Fruit fly (Drosophila melanogaster) whole organism, embryonic: Measurements from ENCODE around the gene scpr-C.
A peak's percentile ranks its signal among the peaks of the same experiment; 100 is the strongest.

Source experiments
- Adf1 ChIP-seq: fragments of 200-800 bp; sonication (Bioruptor generic); IDR thresholded peaks from 2 replicates; pipeline ENCODE4 v1.3.6; 2022; ENCODE audit warnings: missing biosample characterization, missing genetic modification characterization
- Atf6 ChIP-seq: fragments of 200-800 bp; sonication (Bioruptor generic); IDR thresholded peaks from 2 replicates; pipeline ENCODE4 v1.3.6; 2022; ENCODE audit warnings: missing biosample characterization, missing genetic modification characterization
- Bgb ChIP-seq: fragments of 200-800 bp; sonication (Bioruptor generic); IDR thresholded peaks from 2 replicates; pipeline ENCODE4 v1.3.6; 2022; ENCODE audit warnings: missing biosample characterization, missing genetic modification characterization; ENCODE audit not compliant: partially characterized antibody
- CG10147 ChIP-seq: fragments of 200-800 bp; sonication (Bioruptor generic); optimal IDR thresholded peaks from 2 replicates; lab custom pipeline; 2019; ENCODE audit warnings: missing biosample characterization, mild to moderate bottlenecking, missing genetic modification characterization, moderate library complexity
- CG10209 ChIP-seq: fragments of 200-800 bp; sonication (Bioruptor generic); optimal IDR thresholded peaks from 3 replicates; lab custom pipeline; 2017; ENCODE audit warnings: missing biosample characterization, mild to moderate bottlenecking, missing genetic modification characterization, missing genetic modification reagents
- CG10462 ChIP-seq: fragments of 200-800 bp; sonication (Bioruptor generic); optimal IDR thresholded peaks from 2 replicates; lab custom pipeline; 2016; ENCODE audit warnings: missing biosample characterization, missing genetic modification characterization
- CG11456 ChIP-seq: fragments of 200-800 bp; sonication (Bioruptor generic); IDR thresholded peaks from 3 replicates; pipeline ENCODE4 v1.3.6; 2022; ENCODE audit warnings: missing biosample characterization, missing genetic modification characterization
- CG11695 ChIP-seq: fragments of 200-800 bp; sonication (Bioruptor generic); IDR thresholded peaks from 3 replicates; pipeline ENCODE4 v1.3.6; 2022; ENCODE audit warnings: missing biosample characterization, missing genetic modification characterization
- CG12236 ChIP-seq: fragments of 200-800 bp; sonication (Bioruptor generic); optimal IDR thresholded peaks from 2 replicates; lab custom pipeline; 2016; ENCODE audit warnings: missing biosample characterization, missing genetic modification characterization
- CG12299 ChIP-seq: fragments of 200-800 bp; sonication (Bioruptor generic); optimal IDR thresholded peaks from 2 replicates; lab custom pipeline; 2018; ENCODE audit warnings: missing biosample characterization, mild to moderate bottlenecking, missing genetic modification characterization
- CG14050 ChIP-seq: fragments of 200-800 bp; sonication (Bioruptor generic); IDR thresholded peaks from 3 replicates; pipeline ENCODE4 v1.3.6; 2022; ENCODE audit warnings: missing biosample characterization, missing genetic modification characterization
- CG15073 ChIP-seq: fragments of 200-800 bp; sonication (Bioruptor generic); optimal IDR thresholded peaks from 2 replicates; lab custom pipeline; 2016; ENCODE audit warnings: missing biosample characterization, missing genetic modification characterization
- CG15514 ChIP-seq: fragments of 200-800 bp; sonication (Bioruptor generic); optimal IDR thresholded peaks from 3 replicates; lab custom pipeline; 2017; ENCODE audit warnings: missing biosample characterization, missing genetic modification characterization, mild to moderate bottlenecking, moderate library complexity, missing genetic modification reagents
- CG17328 ChIP-seq: fragments of 200-800 bp; sonication (Bioruptor generic); IDR thresholded peaks from 2 replicates; pipeline ENCODE4 v1.3.6; 2022; ENCODE audit warnings: missing biosample characterization, missing genetic modification characterization
- CG17912 ChIP-seq: fragments of 200-800 bp; sonication (Bioruptor generic); optimal IDR thresholded peaks from 2 replicates; lab custom pipeline; 2018; ENCODE audit warnings: missing biosample characterization, mild to moderate bottlenecking, missing genetic modification characterization
- CG18011 ChIP-seq: fragments of 200-800 bp; sonication (Bioruptor generic); optimal IDR thresholded peaks from 2 replicates; lab custom pipeline; 2017; ENCODE audit warnings: missing biosample characterization, missing genetic modification characterization, mild to moderate bottlenecking, moderate library complexity, missing genotype
- CG1832 ChIP-seq: fragments of 200-800 bp; sonication (Bioruptor generic); optimal IDR thresholded peaks from 2 replicates; lab custom pipeline; 2017; ENCODE audit warnings: missing biosample characterization, mild to moderate bottlenecking, missing genetic modification characterization, inconsistent platforms
- CG3163 ChIP-seq: fragments of 200-800 bp; sonication (Bioruptor generic); optimal IDR thresholded peaks from 3 replicates; lab custom pipeline; 2016; ENCODE audit warnings: missing biosample characterization, missing genetic modification characterization
- CG4360 ChIP-seq: fragments of 200-800 bp; sonication (Bioruptor generic); IDR thresholded peaks from 2 replicates; pipeline ENCODE4 v1.3.6; 2022; ENCODE audit warnings: missing biosample characterization, missing genetic modification characterization
- CG5953 ChIP-seq: fragments of 200-800 bp; sonication (Bioruptor generic); IDR thresholded peaks from 2 replicates; pipeline ENCODE4 v1.3.6; 2022; ENCODE audit warnings: missing biosample characterization, missing genetic modification characterization
- CG6272 ChIP-seq: fragments of 200-800 bp; sonication (Bioruptor generic); IDR thresholded peaks from 2 replicates; pipeline ENCODE4 v1.3.6; 2022; ENCODE audit warnings: missing biosample characterization, missing genetic modification characterization
- CG8290 ChIP-seq, 3 experiments: fragments of 200-800 bp; sonication (Bioruptor generic); optimal IDR thresholded peaks; 2 replicates each; lab custom pipeline; 2016 to 2019; ENCODE audit warnings: missing biosample characterization in 3 of 3, missing genetic modification characterization in 3 of 3, mild to moderate bottlenecking in 2 of 3, moderate library complexity in 1 of 3
- CG8478 ChIP-seq: fragments of >200 bp; optimal IDR thresholded peaks from 2 replicates; lab custom pipeline; 2018
- CG9876 ChIP-seq: fragments of 200-800 bp; sonication (Bioruptor generic); optimal IDR thresholded peaks from 2 replicates; lab custom pipeline; 2016; ENCODE audit warnings: missing biosample characterization, missing genetic modification characterization
- CTCF ChIP-seq: fragments of 200-800 bp; sonication (Bioruptor generic); optimal IDR thresholded peaks from 2 replicates; lab custom pipeline; 2017; ENCODE audit warnings: missing biosample characterization, mild to moderate bottlenecking, missing genetic modification characterization, moderate library complexity
- Fer3 ChIP-seq: fragments of 200-800 bp; sonication (Bioruptor generic); optimal IDR thresholded peaks from 2 replicates; lab custom pipeline; 2018; ENCODE audit warnings: missing biosample characterization, mild to moderate bottlenecking, missing genetic modification characterization, moderate library complexity
- HmgZ ChIP-seq: fragments of 200-800 bp; sonication (Bioruptor generic); optimal IDR thresholded peaks from 2 replicates; lab custom pipeline; 2018; ENCODE audit warnings: missing biosample characterization, mild to moderate bottlenecking, missing genetic modification characterization
- Max ChIP-seq: fragments of 200-800 bp; sonication (Bioruptor generic); optimal IDR thresholded peaks from 2 replicates; lab custom pipeline; 2016; ENCODE audit warnings: missing biosample characterization, mild to moderate bottlenecking, missing genetic modification characterization
- Nf-YA ChIP-seq: fragments of 200-800 bp; sonication (Bioruptor generic); IDR thresholded peaks from 2 replicates; pipeline ENCODE4 v1.3.6; 2022; ENCODE audit warnings: missing biosample characterization, missing genetic modification characterization
- Pdp1 ChIP-seq, 2 experiments: fragments of 200-800 bp; sonication (Bioruptor generic); optimal IDR thresholded peaks; 3 replicates each; lab custom pipeline; 2016; ENCODE audit warnings: missing biosample characterization in 2 of 2, missing genetic modification characterization in 2 of 2, mild to moderate bottlenecking in 1 of 2, moderate library complexity in 1 of 2
- Ptx1 ChIP-seq: fragments of 200-800 bp; sonication (Bioruptor generic); IDR thresholded peaks from 2 replicates; pipeline ENCODE4 v1.3.6; 2022; ENCODE audit warnings: missing biosample characterization, missing genetic modification characterization
- Ssrp ChIP-seq: fragments of 200-800 bp; sonication (Bioruptor generic); optimal IDR thresholded peaks from 2 replicates; lab custom pipeline; 2018; ENCODE audit warnings: missing biosample characterization, mild to moderate bottlenecking, missing genetic modification characterization, moderate library complexity
- Trl ChIP-seq, 3 experiments: fragments of >200 bp in 2 of 3; fragments of 200-800 bp in 1 of 3; sonication (Bioruptor generic) in 1 of 3; optimal IDR thresholded peaks; 2 replicates in 1 of 3; 3 replicates in 2 of 3; lab custom pipeline; 2016 to 2017; ENCODE audit warnings: missing biosample characterization in 1 of 3, missing genetic modification characterization in 1 of 3
- Vsx1 ChIP-seq: fragments of 200-800 bp; sonication (Bioruptor generic); optimal IDR thresholded peaks from 2 replicates; lab custom pipeline; 2017; ENCODE audit warnings: missing biosample characterization, mild to moderate bottlenecking, missing genetic modification characterization, missing genetic modification reagents
- Xbp1 ChIP-seq: fragments of 200-800 bp; sonication (Bioruptor generic); optimal IDR thresholded peaks from 3 replicates; lab custom pipeline; 2016; ENCODE audit warnings: missing biosample characterization, mild to moderate bottlenecking, missing genetic modification characterization
- cato ChIP-seq: fragments of 200-800 bp; sonication (Bioruptor generic); optimal IDR thresholded peaks from 2 replicates; lab custom pipeline; 2016; ENCODE audit warnings: missing biosample characterization, missing genetic modification characterization, borderline replicate concordance
- ci ChIP-seq: fragments of 200-800 bp; sonication (Bioruptor generic); IDR thresholded peaks from 3 replicates; pipeline ENCODE4 v1.3.6; 2022; ENCODE audit warnings: missing biosample characterization, missing genetic modification characterization
- ewg ChIP-seq: fragments of 200-800 bp; sonication (Bioruptor generic); optimal IDR thresholded peaks from 3 replicates; lab custom pipeline; 2017; ENCODE audit warnings: mild to moderate bottlenecking, missing biosample characterization, missing genetic modification reagents, missing genetic modification characterization
- fd3F ChIP-seq: fragments of 200-800 bp; sonication (Bioruptor generic); optimal IDR thresholded peaks from 2 replicates; lab custom pipeline; 2018; ENCODE audit warnings: missing biosample characterization, mild to moderate bottlenecking, missing genetic modification characterization, moderate library complexity
- gfzf ChIP-seq: fragments of 200-800 bp; sonication (Bioruptor generic); optimal IDR thresholded peaks from 2 replicates; lab custom pipeline; 2016; ENCODE audit warnings: missing biosample characterization, mild to moderate bottlenecking, missing genetic modification characterization, moderate library complexity
- hb ChIP-seq: fragments of 200-800 bp; sonication (Bioruptor generic); IDR thresholded peaks from 3 replicates; pipeline ENCODE4 v1.3.6; 2022; ENCODE audit warnings: missing biosample characterization, missing genetic modification characterization; ENCODE audit not compliant: partially characterized antibody
- hkb ChIP-seq, 2 experiments: fragments of 200-800 bp in 1 of 2; fragments of >200 bp in 1 of 2; sonication (Bioruptor generic) in 1 of 2; IDR thresholded peaks in 1 of 2; optimal IDR thresholded peaks in 1 of 2; 2 replicates each; pipeline versions ENCODE4 v1.3.6 to Lab custom; 2017 to 2022; ENCODE audit warnings: missing biosample characterization in 1 of 2, missing genetic modification characterization in 1 of 2
- klu ChIP-seq: fragments of 200-800 bp; sonication (Bioruptor generic); IDR thresholded peaks from 2 replicates; pipeline ENCODE4 v1.3.6; 2022; ENCODE audit warnings: missing biosample characterization, missing genetic modification characterization
- mld ChIP-seq: fragments of 200-800 bp; sonication (Bioruptor generic); IDR thresholded peaks from 3 replicates; pipeline ENCODE4 v1.3.6; 2022; ENCODE audit warnings: missing biosample characterization, missing genetic modification characterization; ENCODE audit not compliant: partially characterized antibody
- pan ChIP-seq, 4 experiments: fragments of >200 bp in 3 of 4; fragments of 200-800 bp in 1 of 4; sonication (Bioruptor generic) in 1 of 4; optimal IDR thresholded peaks in 3 of 4; IDR thresholded peaks in 1 of 4; 2 replicates each; pipeline versions ENCODE4 v1.3.6 to Lab custom; 2017 to 2022; ENCODE audit warnings: missing biosample characterization in 2 of 4, missing genetic modification characterization in 2 of 4, mixed read lengths in 1 of 4
- salm ChIP-seq: fragments of 200-800 bp; sonication (Bioruptor generic); optimal IDR thresholded peaks from 2 replicates; lab custom pipeline; 2018; ENCODE audit warnings: missing biosample characterization, mild to moderate bottlenecking, missing genetic modification characterization
- schlank ChIP-seq: fragments of 200-800 bp; sonication (Bioruptor generic); optimal IDR thresholded peaks from 2 replicates; lab custom pipeline; 2018; ENCODE audit warnings: missing biosample characterization, mild to moderate bottlenecking, missing genetic modification characterization
- sens-2 ChIP-seq: fragments of 200-800 bp; sonication (Bioruptor generic); IDR thresholded peaks from 2 replicates; pipeline ENCODE4 v1.3.6; 2022; ENCODE audit warnings: missing biosample characterization, missing genetic modification characterization
- slp2 ChIP-seq: fragments of 200-800 bp; sonication (Bioruptor generic); optimal IDR thresholded peaks from 2 replicates; lab custom pipeline; 2016; ENCODE audit warnings: missing biosample characterization, missing genetic modification characterization

scpr-C gene

DNA sequence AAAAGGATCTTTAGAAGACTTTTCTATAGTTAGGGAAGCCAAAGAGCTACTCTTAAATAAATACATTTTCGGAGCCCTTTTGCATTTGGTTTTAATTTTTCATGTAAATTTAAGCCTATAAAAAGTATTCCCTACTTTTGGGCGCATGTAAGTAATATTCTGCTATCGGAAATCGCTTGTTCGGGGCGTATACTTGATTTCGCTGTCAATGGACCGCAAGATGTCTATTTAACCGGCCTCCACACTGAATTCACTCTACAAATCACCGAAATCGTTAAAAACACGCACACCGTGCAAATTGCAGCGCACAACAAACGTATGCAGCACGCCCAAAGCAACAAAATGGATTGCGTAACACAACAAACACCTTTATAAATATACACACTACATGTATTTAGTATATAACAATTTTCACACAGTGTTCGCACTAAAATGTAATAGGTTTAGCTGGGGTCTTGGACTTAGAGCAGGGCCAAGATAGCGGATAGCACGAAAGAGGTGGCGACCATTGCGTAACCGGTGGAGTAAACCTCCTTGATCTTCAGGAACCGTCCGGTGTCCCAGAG is 16.5 kb upstream of the scpr-C start (continued):
- no peak for TF ChIP-seq Trl (optimal IDR thresholded peaks at IDR 0.05; lab: Kevin White, UChicago)
- no peak for TF ChIP-seq Trl (GFP tag; optimal IDR thresholded peaks at IDR 0.05; lab: Kevin White, UChicago)
- TF ChIP-seq Vsx1 (GFP tag; lab: Kevin White, UChicago) = no peak
- peak; percentile 39 for TF ChIP-seq HmgZ (tag; lab: Kevin White, UChicago)
- TF ChIP-seq CG11695 (GFP tag; lab: Robert Waterston, UW) = no peak
- no peak for TF ChIP-seq CG10462 (GFP tag; lab: Kevin White, UChicago)
- TF ChIP-seq CG1832 (GFP tag; lab: Kevin White, UChicago) = no peak
- TF ChIP-seq CG18011 (GFP tag; lab: Kevin White, UChicago) = no peak
- TF ChIP-seq schlank (tag; lab: Kevin White, UChicago) = no peak
- no peak for TF ChIP-seq CG17912 (GFP tag; lab: Kevin White, UChicago)
- TF ChIP-seq Pdp1 (GFP tag; optimal IDR thresholded peaks at IDR 0.05; lab: Kevin White, UChicago) = peak in 1 of 2 experiments; percentile 98
- TF ChIP-seq salm = no peak
- no peak for TF ChIP-seq fd3F (GFP tag; lab: Kevin White, UChicago)
- no peak for TF ChIP-seq hkb (optimal IDR thresholded peaks at IDR 0.05; lab: Kevin White, UChicago)
- no peak for TF ChIP-seq hkb (GFP tag; IDR thresholded peaks at IDR 0.05; lab: Robert Waterston, UW)
- no peak for TF ChIP-seq CG8478
- 0 out of 3 replicates have a peak, but pooled peaks have one; percentile 28 for TF ChIP-seq ci (GFP tag; lab: Robert Waterston, UW)
- TF ChIP-seq CG3163 (GFP tag; lab: Kevin White, UChicago) = no peak
- TF ChIP-seq CG15073 (GFP tag; lab: Kevin White, UChicago) = no peak
- no peak for TF ChIP-seq CG15514 (GFP tag; lab: Kevin White, UChicago)
- no peak for TF ChIP-seq CG14050 (GFP tag; lab: Robert Waterston, UW)
- TF ChIP-seq ewg (GFP tag; lab: Kevin White, UChicago) = no peak
- no peak for TF ChIP-seq Adf1
- no peak for TF ChIP-seq CG11456 (GFP tag; lab: Robert Waterston, UW)
- no peak for TF ChIP-seq Fer3 (tag; lab: Kevin White, UChicago)
- no peak for TF ChIP-seq mld
- peak; percentile 34; the same call in 1 of the 2 replicates for TF ChIP-seq Bgb
- TF ChIP-seq Max (GFP tag; lab: Kevin White, UChicago) = no peak
- TF ChIP-seq CG10209 (GFP tag; lab: Kevin White, UChicago) = no peak
- no peak for TF ChIP-seq CG9876 (GFP tag; lab: Kevin White, UChicago)
- no peak for TF ChIP-seq Ptx1 (GFP tag; lab: Robert Waterston, UW)
- no peak for TF ChIP-seq Xbp1
- no peak for TF ChIP-seq CG12236 (GFP tag; lab: Kevin White, UChicago)
- 0 out of 2 replicates have a peak, but pooled peaks have one; percentile 8 for TF ChIP-seq Atf6 (GFP tag; lab: Robert Waterston, UW)
- TF ChIP-seq cato = no peak
- TF ChIP-seq pan (optimal IDR thresholded peaks at IDR 0.05; lab: Kevin White, UChicago) = no peak
- no peak for TF ChIP-seq pan (GFP tag; optimal IDR thresholded peaks at IDR 0.05 in 1 of 2, IDR thresholded peaks at IDR 0.05 in 1 of 2)
- TF ChIP-seq Nf-YA (GFP tag; lab: Robert Waterston, UW) = no peak
- TF ChIP-seq CG6272 = no peak
- TF ChIP-seq CG4360 (GFP tag; lab: Robert Waterston, UW) = no peak
- TF ChIP-seq CG8290 (GFP tag; optimal IDR thresholded peaks at IDR 0.05; lab: Kevin White, UChicago) = no peak
- peak in 1 of 2 experiments; percentile 8 for TF ChIP-seq CG8290 (tag; optimal IDR thresholded peaks at IDR 0.05; lab: Kevin White, UChicago)
- TF ChIP-seq CG5953 (GFP tag; lab: Robert Waterston, UW) = no peak
- TF ChIP-seq hb = no peak
- no peak for TF ChIP-seq Ssrp (tag; lab: Kevin White, UChicago)
- TF ChIP-seq CG17328 (GFP tag; lab: Robert Waterston, UW) = no peak
- no peak for TF ChIP-seq sens-2 (GFP tag; lab: Robert Waterston, UW)
- TF ChIP-seq slp2 (GFP tag; lab: Kevin White, UChicago) = no peak
- TF ChIP-seq CG10147 (GFP tag; lab: Kevin White, UChicago) = no peak
- TF ChIP-seq klu (GFP tag; lab: Robert Waterston, UW) = no peak
- no peak for TF ChIP-seq gfzf
- TF ChIP-seq CTCF = peak; percentile 53
- TF ChIP-seq CG12299 (tag; lab: Kevin White, UChicago) = no peak
